Fruit fly (Drosophila melanogaster) whole organism, embryonic: ENCODE measurements around the gene Seipin.

Experiments
- BEAF-32 ChIP-seq: fragments of 200-800 bp; sonication (Bioruptor generic); optimal IDR thresholded peaks from 3 replicates; lab custom pipeline; 2017; ENCODE audit warnings: missing biosample characterization, missing genetic modification characterization, mild to moderate bottlenecking, moderate library complexity, missing genetic modification reagents
- CG10366 ChIP-seq: fragments of 200-800 bp; sonication (Bioruptor generic); IDR thresholded peaks from 2 replicates; pipeline ENCODE4 v1.3.6; 2022; ENCODE audit warnings: missing biosample characterization, missing genetic modification characterization
- CG11398 ChIP-seq: fragments of 200-800 bp; sonication (Bioruptor generic); optimal IDR thresholded peaks from 2 replicates; lab custom pipeline; 2016; ENCODE audit warnings: missing biosample characterization, missing genetic modification characterization
- CG12744 ChIP-seq: fragments of 200-800 bp; sonication (Bioruptor generic); optimal IDR thresholded peaks from 2 replicates; lab custom pipeline; 2016; ENCODE audit warnings: missing biosample characterization, missing genetic modification characterization
- CG13296 ChIP-seq: fragments of 200-800 bp; sonication (Bioruptor generic); optimal IDR thresholded peaks from 3 replicates; lab custom pipeline; 2018; ENCODE audit warnings: missing biosample characterization, mild to moderate bottlenecking, missing genetic modification characterization
- CG14710 ChIP-seq: fragments of 200-800 bp; sonication (Bioruptor generic); optimal IDR thresholded peaks from 3 replicates; lab custom pipeline; 2019; ENCODE audit warnings: missing biosample characterization, mild to moderate bottlenecking, missing genetic modification characterization, moderate library complexity
- CG14965 ChIP-seq: fragments of 200-800 bp; sonication (Bioruptor generic); optimal IDR thresholded peaks from 2 replicates; lab custom pipeline; 2016; ENCODE audit warnings: missing biosample characterization, missing genetic modification characterization, borderline replicate concordance
- CG17359 ChIP-seq: fragments of 200-800 bp; sonication (Bioruptor generic); optimal IDR thresholded peaks from 3 replicates; lab custom pipeline; 2018; ENCODE audit warnings: missing biosample characterization, mild to moderate bottlenecking, missing genetic modification characterization, moderate library complexity
- CG17361 ChIP-seq: fragments of 200-800 bp; sonication (Bioruptor generic); IDR thresholded peaks from 3 replicates; pipeline ENCODE4 v1.3.6; 2022; ENCODE audit warnings: missing biosample characterization, missing genetic modification characterization
- CG2199 ChIP-seq: fragments of 200-800 bp; sonication (Bioruptor generic); IDR thresholded peaks from 3 replicates; pipeline ENCODE4 v1.3.6; 2022; ENCODE audit warnings: missing biosample characterization, missing genetic modification characterization
- CG33213 ChIP-seq: fragments of 200-800 bp; sonication (Bioruptor generic); optimal IDR thresholded peaks from 3 replicates; lab custom pipeline; 2016; ENCODE audit warnings: missing biosample characterization, missing genetic modification characterization
- CG3726 ChIP-seq: fragments of 200-800 bp; sonication (Bioruptor generic); IDR thresholded peaks from 3 replicates; pipeline ENCODE4, ENCODE4 v1.3.6; 2022; ENCODE audit warnings: missing biosample characterization, missing genetic modification characterization
- CG5953 ChIP-seq: fragments of 200-800 bp; sonication (Bioruptor generic); IDR thresholded peaks from 2 replicates; pipeline ENCODE4 v1.3.6; 2022; ENCODE audit warnings: missing biosample characterization, missing genetic modification characterization
- CG6813 ChIP-seq: fragments of 200-800 bp; sonication (Bioruptor generic); optimal IDR thresholded peaks from 2 replicates; lab custom pipeline; 2017; ENCODE audit warnings: missing biosample characterization, missing genetic modification characterization, mild to moderate bottlenecking, moderate library complexity, missing genetic modification reagents
- CG8924 ChIP-seq: fragments of 200-800 bp; optimal IDR thresholded peaks from 3 replicates; lab custom pipeline; 2019; ENCODE audit warnings: missing biosample characterization, mild to moderate bottlenecking, missing genetic modification characterization, moderate library complexity
- CG9727 ChIP-seq: fragments of 200-800 bp; sonication (Bioruptor generic); optimal IDR thresholded peaks from 3 replicates; lab custom pipeline; 2017; ENCODE audit warnings: missing biosample characterization, mild to moderate bottlenecking, missing genetic modification characterization
- Camta ChIP-seq: fragments of 200-800 bp; sonication (Bioruptor generic); optimal IDR thresholded peaks from 2 replicates; lab custom pipeline; 2016; ENCODE audit warnings: missing biosample characterization, missing genetic modification characterization
- Dip3 ChIP-seq: fragments of 200-800 bp; sonication (Bioruptor generic); optimal IDR thresholded peaks from 3 replicates; lab custom pipeline; 2016; ENCODE audit warnings: missing biosample characterization, missing genetic modification characterization
- E2f2 ChIP-seq: fragments of 200-800 bp; sonication (Bioruptor generic); IDR thresholded peaks from 2 replicates; pipeline ENCODE4 v1.3.6; 2022; ENCODE audit warnings: missing biosample characterization, missing genetic modification characterization
- H2.0 ChIP-seq: fragments of 200-800 bp; sonication (Bioruptor generic); IDR thresholded peaks from 2 replicates; pipeline ENCODE4 v1.3.6; 2022; ENCODE audit warnings: missing biosample characterization, missing genetic modification characterization
- HHEX ChIP-seq: fragments of 200-800 bp; sonication (Bioruptor generic); optimal IDR thresholded peaks from 3 replicates; lab custom pipeline; 2017; ENCODE audit warnings: missing biosample characterization, mild to moderate bottlenecking, missing genetic modification characterization, missing genetic modification reagents
- HLH3B ChIP-seq: fragments of 200-800 bp; sonication (Bioruptor generic); IDR thresholded peaks from 2 replicates; pipeline ENCODE4 v1.3.6; 2022; ENCODE audit warnings: missing biosample characterization, missing genetic modification characterization
- Kr ChIP-seq: fragments of 200-800 bp; sonication (Bioruptor generic); optimal IDR thresholded peaks from 2 replicates; lab custom pipeline; 2017; ENCODE audit warnings: missing biosample characterization, mild to moderate bottlenecking, missing genetic modification characterization
- Med ChIP-seq: fragments of 200-800 bp; sonication (Bioruptor generic); peaks from one replicate; lab custom pipeline; 2016; ENCODE audit warnings: missing biosample characterization, missing genetic modification characterization, mild to moderate bottlenecking, inconsistent platforms, moderate library complexity
- NC2α ChIP-seq: fragments of 200-800 bp; sonication (Bioruptor generic); optimal IDR thresholded peaks from 2 replicates; lab custom pipeline; 2016; ENCODE audit warnings: missing biosample characterization, missing genetic modification characterization
- Ptx1 ChIP-seq: fragments of 200-800 bp; sonication (Bioruptor generic); IDR thresholded peaks from 2 replicates; pipeline ENCODE4 v1.3.6; 2022; ENCODE audit warnings: missing biosample characterization, missing genetic modification characterization
- Ravus ChIP-seq: fragments of 200-800 bp; sonication (Bioruptor generic); IDR thresholded peaks from 2 replicates; pipeline ENCODE4 v1.3.6; 2022; ENCODE audit warnings: missing biosample characterization, missing genetic modification characterization
- Stat92E ChIP-seq, 3 experiments: fragments of >200 bp in 2 of 3; fragments of 200-800 bp in 1 of 3; sonication (Bioruptor generic) in 1 of 3; optimal IDR thresholded peaks; 2 replicates each; lab custom pipeline; 2017 to 2019; ENCODE audit warnings: missing biosample characterization in 3 of 3, missing genetic modification characterization in 3 of 3, mild to moderate bottlenecking in 1 of 3, moderate library complexity in 1 of 3
- Xrp1 ChIP-seq: fragments of 200-800 bp; sonication (Bioruptor generic); IDR thresholded peaks from 2 replicates; pipeline ENCODE4 v1.3.6; 2022; ENCODE audit warnings: missing biosample characterization, missing genetic modification characterization
- al ChIP-seq: fragments of 200-800 bp; sonication (Bioruptor generic); IDR thresholded peaks from 2 replicates; pipeline ENCODE4 v1.3.6; 2022; ENCODE audit warnings: missing biosample characterization, missing genetic modification characterization
- aop ChIP-seq: fragments of 200-800 bp; sonication (Bioruptor generic); IDR thresholded peaks from 2 replicates; pipeline ENCODE4 v1.3.6; 2022; ENCODE audit warnings: missing biosample characterization, missing genetic modification characterization
- ara ChIP-seq: fragments of 200-800 bp; sonication (Bioruptor generic); IDR thresholded peaks from 2 replicates; pipeline ENCODE4 v1.3.6; 2022; ENCODE audit warnings: missing biosample characterization, missing genetic modification characterization
- bbx ChIP-seq: fragments of 200-800 bp; sonication (Bioruptor generic); IDR thresholded peaks from 2 replicates; pipeline ENCODE4 v1.3.6; 2022; ENCODE audit warnings: missing biosample characterization, missing genetic modification characterization; ENCODE audit not compliant: partially characterized antibody
- chm ChIP-seq: fragments of 200-800 bp; sonication (Bioruptor generic); IDR thresholded peaks from 2 replicates; pipeline ENCODE4 v1.3.6; 2022; ENCODE audit warnings: missing biosample characterization, missing genetic modification characterization
- corto ChIP-seq: fragments of 200-800 bp; sonication (Bioruptor generic); optimal IDR thresholded peaks from 2 replicates; lab custom pipeline; 2016; ENCODE audit warnings: missing biosample characterization, mild to moderate bottlenecking, missing genetic modification characterization, moderate library complexity
- croc ChIP-seq: fragments of 200-800 bp; sonication (Bioruptor generic); conservative IDR thresholded peaks from 3 replicates; pipeline ENCODE4 v1.3.6; 2022; ENCODE audit warnings: missing biosample characterization, missing genetic modification characterization
- dmrt99B ChIP-seq: fragments of 200-800 bp; sonication (Bioruptor generic); optimal IDR thresholded peaks from 2 replicates; lab custom pipeline; 2018; ENCODE audit warnings: missing biosample characterization, mild to moderate bottlenecking, missing genetic modification characterization, moderate library complexity
- dysf ChIP-seq: fragments of 200-800 bp; sonication (Bioruptor generic); IDR thresholded peaks from 3 replicates; pipeline ENCODE4 v1.3.6; 2022; ENCODE audit warnings: missing biosample characterization, missing genetic modification characterization
- eve ChIP-seq, 2 experiments: fragments of >200 bp; optimal IDR thresholded peaks; 2 replicates each; lab custom pipeline; 2017; ENCODE audit warnings: missing biosample characterization in 2 of 2, missing genetic modification characterization in 2 of 2
- fd64A ChIP-seq: fragments of 200-800 bp; sonication (Bioruptor generic); optimal IDR thresholded peaks from 3 replicates; lab custom pipeline; 2018; ENCODE audit warnings: missing biosample characterization, mild to moderate bottlenecking, missing genetic modification characterization
- gsb ChIP-seq: fragments of 200-800 bp; sonication (Bioruptor generic); IDR thresholded peaks from 2 replicates; pipeline ENCODE4 v1.3.6; 2022; ENCODE audit warnings: missing biosample characterization, missing genetic modification characterization
- jumu ChIP-seq: fragments of 200-800 bp; sonication (Bioruptor generic); optimal IDR thresholded peaks from 3 replicates; lab custom pipeline; 2016; ENCODE audit warnings: missing biosample characterization, missing genetic modification characterization
- klu ChIP-seq: fragments of 200-800 bp; sonication (Bioruptor generic); IDR thresholded peaks from 2 replicates; pipeline ENCODE4 v1.3.6; 2022; ENCODE audit warnings: missing biosample characterization, missing genetic modification characterization
- lov ChIP-seq, 2 experiments: fragments of 200-800 bp in 1 of 2; fragments of >200 bp in 1 of 2; sonication (Bioruptor generic) in 1 of 2; IDR thresholded peaks in 1 of 2; optimal IDR thresholded peaks in 1 of 2; 2 replicates in 1 of 2; 3 replicates in 1 of 2; pipeline versions ENCODE4 v1.3.6 to Lab custom; 2017 to 2022; ENCODE audit warnings: missing biosample characterization in 1 of 2, missing genetic modification characterization in 1 of 2
- nerfin-1 ChIP-seq: fragments of 200-800 bp; sonication (Bioruptor generic); optimal IDR thresholded peaks from 3 replicates; lab custom pipeline; 2019; ENCODE audit warnings: missing biosample characterization, mild to moderate bottlenecking, missing genetic modification characterization, moderate library complexity
- odd ChIP-seq: fragments of 200-800 bp; sonication (Bioruptor generic); optimal IDR thresholded peaks from 2 replicates; lab custom pipeline; 2017; ENCODE audit warnings: missing biosample characterization, mild to moderate bottlenecking, missing genetic modification characterization
- org-1 ChIP-seq: fragments of 200-800 bp; sonication (Bioruptor generic); optimal IDR thresholded peaks from 2 replicates; lab custom pipeline; 2017; ENCODE audit warnings: missing biosample characterization, missing genetic modification characterization
- pita ChIP-seq: fragments of 200-800 bp; sonication (Bioruptor generic); optimal IDR thresholded peaks from 2 replicates; lab custom pipeline; 2017; ENCODE audit warnings: missing biosample characterization, mild to moderate bottlenecking, missing genetic modification characterization
- slp2 ChIP-seq: fragments of 200-800 bp; sonication (Bioruptor generic); optimal IDR thresholded peaks from 2 replicates; lab custom pipeline; 2016; ENCODE audit warnings: missing biosample characterization, missing genetic modification characterization
- sna ChIP-seq: fragments of 200-800 bp; sonication (Bioruptor generic); IDR thresholded peaks from 2 replicates; pipeline ENCODE4 v1.3.6; 2022; ENCODE audit warnings: missing biosample characterization, missing genetic modification characterization; ENCODE audit not compliant: partially characterized antibody
- yki ChIP-seq: fragments of >200 bp; optimal IDR thresholded peaks from 3 replicates; lab custom pipeline; 2018

The Seipin gene

dm6 chrX:2635075-2635643 lies 15.6 kb downstream of the Seipin start (continued):
- TF ChIP-seq CG10366 (GFP tag; lab: Robert Waterston, UW) (no peak), HHEX (GFP tag; lab: Kevin White, UChicago) (no peak), CG33213 (no peak), CG12744 (GFP tag; lab: Kevin White, UChicago) (no peak), CG17361 (GFP tag; lab: Robert Waterston, UW) (0 out of 3 replicates have a peak, but pooled peaks have one; percentile 11), gsb (GFP tag; lab: Robert Waterston, UW) (no peak), CG3726 (0 out of 3 replicates have a peak, but pooled peaks have one; percentile 48), ara (GFP tag; lab: Robert Waterston, UW) (no peak), fd64A (no peak), Stat92E (GFP tag; optimal IDR thresholded peaks at IDR 0.05; lab: Kevin White, UChicago) (no peak), CG14965 (GFP tag; lab: Kevin White, UChicago) (no peak), BEAF-32 (GFP tag; lab: Kevin White, UChicago) (no peak), al (GFP tag; lab: Robert Waterston, UW) (no peak), jumu (GFP tag; lab: Kevin White, UChicago) (no peak), NC2α (GFP tag; lab: Kevin White, UChicago) (no peak), nerfin-1 (no peak), CG11398 (GFP tag; lab: Kevin White, UChicago) (no peak), odd (GFP tag; lab: Kevin White, UChicago) (no peak), CG17359 (peak; percentile 32), Med (GFP tag; lab: Kevin White, UChicago) (no peak), H2.0 (GFP tag; lab: Robert Waterston, UW) (no peak), CG5953 (GFP tag; lab: Robert Waterston, UW) (no peak), CG14710 (no peak), Dip3 (GFP tag; lab: Kevin White, UChicago) (no peak), sna (GFP tag; lab: Robert Waterston, UW) (no peak), eve (GFP tag; optimal IDR thresholded peaks at IDR 0.05; lab: Kevin White, UChicago) (no peak), CG8924 (tag; lab: Kevin White, UChicago) (no peak), yki (lab: Kevin White, UChicago) (no peak), dmrt99B (no peak), lov (optimal IDR thresholded peaks at IDR 0.05; lab: Kevin White, UChicago) (no peak), lov (GFP tag; IDR thresholded peaks at IDR 0.05; lab: Robert Waterston, UW) (no peak), chm (GFP tag; lab: Robert Waterston, UW) (no peak), bbx (GFP tag; lab: Robert Waterston, UW) (no peak), CG9727 (peak; percentile 21), pita (GFP tag; lab: Kevin White, UChicago) (no peak), Kr (GFP tag; lab: Kevin White, UChicago) (no peak), Ravus (GFP tag; lab: Robert Waterston, UW) (no peak), aop (GFP tag; lab: Robert Waterston, UW) (no peak), HLH3B (0 out of 2 replicates have a peak, but pooled peaks have one; percentile 11), CG13296 (no peak), Ptx1 (0 out of 2 replicates have a peak, but pooled peaks have one; percentile 15), E2f2 (GFP tag; lab: Robert Waterston, UW) (no peak), CG2199 (GFP tag; lab: Robert Waterston, UW) (no peak), slp2 (GFP tag; lab: Kevin White, UChicago) (no peak), Camta (GFP tag; lab: Kevin White, UChicago) (no peak), corto (GFP tag; lab: Kevin White, UChicago) (no peak), croc (GFP tag; lab: Robert Waterston, UW) (no peak), org-1 (GFP tag; lab: Kevin White, UChicago) (no peak), klu (no peak), CG6813 (GFP tag; lab: Kevin White, UChicago) (no peak), Xrp1 (GFP tag; lab: Robert Waterston, UW) (no peak), dysf (0 out of 3 replicates have a peak, but pooled peaks have one; percentile 23)
